Fruit fly (Drosophila melanogaster) whole organism, prepupa: ENCODE results near the gene THADA.

Experiments
- Blimp-1 ChIP-seq: fragments of 200-800 bp; sonication (Bioruptor generic); optimal IDR thresholded peaks from 3 replicates; lab custom pipeline; 2017; ENCODE audit warnings: missing biosample characterization, missing genetic modification characterization, mild to moderate bottlenecking, moderate library complexity, missing genetic modification reagents
- CG11902 ChIP-seq: fragments of 200-800 bp; sonication (Bioruptor generic); optimal IDR thresholded peaks from 3 replicates; lab custom pipeline; 2016; ENCODE audit warnings: missing biosample characterization, missing genetic modification characterization
- CG6163 ChIP-seq: fragments of 200-800 bp; sonication (Bioruptor generic); IDR thresholded peaks from 3 replicates; pipeline ENCODE4 v1.3.6; 2022; ENCODE audit warnings: missing biosample characterization, missing genetic modification characterization
- CG8119 ChIP-seq: fragments of 200-800 bp; sonication (Bioruptor generic); IDR thresholded peaks from 3 replicates; pipeline ENCODE4 v1.3.6; 2022; ENCODE audit warnings: missing biosample characterization, missing genetic modification characterization
- CG9139 ChIP-seq: fragments of 200-800 bp; sonication (Bioruptor generic); optimal IDR thresholded peaks from 3 replicates; lab custom pipeline; 2017; ENCODE audit warnings: missing biosample characterization, mild to moderate bottlenecking, missing genetic modification characterization
- Eip93F ChIP-seq: fragments of 200-800 bp; sonication (Bioruptor generic); optimal IDR thresholded peaks from 2 replicates; lab custom pipeline; 2016; ENCODE audit warnings: missing biosample characterization, mild to moderate bottlenecking, missing genetic modification characterization
- Ets96B ChIP-seq: fragments of 200-800 bp; optimal IDR thresholded peaks from 2 replicates; lab custom pipeline; 2019; ENCODE audit warnings: missing biosample characterization, mild to moderate bottlenecking, missing genetic modification characterization, moderate library complexity
- Gug ChIP-seq: fragments of 200-800 bp; sonication (Bioruptor generic); IDR thresholded peaks from 2 replicates; pipeline ENCODE4 v1.3.6; 2022; ENCODE audit warnings: missing biosample characterization, missing genetic modification characterization
- Met ChIP-seq: fragments of 200-800 bp; sonication (Bioruptor generic); optimal IDR thresholded peaks from 3 replicates; lab custom pipeline; 2016; ENCODE audit warnings: missing biosample characterization, missing genetic modification characterization
- OdsH ChIP-seq: fragments of 200-800 bp; sonication (Bioruptor generic); optimal IDR thresholded peaks from 3 replicates; lab custom pipeline; 2016; ENCODE audit warnings: missing biosample characterization, missing genetic modification characterization
- fd85E ChIP-seq: fragments of 200-800 bp; sonication (Bioruptor generic); optimal IDR thresholded peaks from 3 replicates; lab custom pipeline; 2016; ENCODE audit warnings: missing biosample characterization, missing genetic modification characterization
- svp ChIP-seq: fragments of 200-800 bp; sonication (Bioruptor generic); peaks from one replicate; lab custom pipeline; 2016; ENCODE audit warnings: missing biosample characterization, missing genetic modification characterization

DNA sequence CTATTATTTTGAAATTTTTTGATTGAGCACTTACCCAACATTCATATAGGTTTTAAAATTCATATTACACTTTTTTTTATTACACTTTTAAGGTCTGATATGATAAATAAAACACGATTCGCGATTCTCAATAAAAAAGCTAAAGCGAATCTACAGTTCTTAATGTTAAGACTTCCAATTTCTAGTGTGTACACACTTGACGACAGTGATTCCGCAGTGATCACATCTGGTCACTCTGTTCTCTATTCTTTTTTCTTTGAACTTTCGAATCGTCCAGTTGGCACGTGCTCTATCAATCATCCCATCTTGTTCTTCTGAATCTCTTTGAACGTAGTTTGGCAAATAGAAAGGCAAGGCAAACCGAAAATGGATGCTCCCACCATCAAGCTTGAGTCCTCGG is 49.6 kb downstream of the THADA start, which contains the start of gene SkpC:
- TF ChIP-seq Ets96B (tag; lab: Kevin White, UChicago) (no peak), CG6163 (no peak), svp (GFP tag; lab: Kevin White, UChicago) (no peak), Gug (GFP tag; lab: Robert Waterston, UW) (no peak), CG9139 (GFP tag; lab: Kevin White, UChicago) (no peak), OdsH (GFP tag; lab: Kevin White, UChicago) (no peak), Eip93F (GFP tag; lab: Kevin White, UChicago) (no peak), CG8119 (GFP tag; lab: Robert Waterston, UW) (no peak), Met (no peak), Blimp-1 (no peak), fd85E (GFP tag; lab: Kevin White, UChicago) (no peak), CG11902 (GFP tag; lab: Kevin White, UChicago) (no peak)
